Worm (Caenorhabditis elegans) whole organism, early embryonic: Measurements from ENCODE around the gene fbxa-184.

Experiments used
- B0310.2 ChIP-seq: sonication (generic microtip); optimal IDR thresholded peaks from 2 replicates; lab custom pipeline; 2016; ENCODE audit warnings: mild to moderate bottlenecking, missing genetic modification characterization, missing compliant biosample characterization
- F13C5.2 ChIP-seq: sonication (generic microtip); optimal IDR thresholded peaks from 2 replicates; lab custom pipeline; 2017; ENCODE audit warnings: mild to moderate bottlenecking, missing genetic modification characterization, inconsistent platforms, missing compliant biosample characterization
- aly-1 ChIP-seq: sonication (generic microtip); optimal IDR thresholded peaks from 2 replicates; lab custom pipeline; 2016; ENCODE audit warnings: missing genetic modification characterization, missing compliant biosample characterization
- ama-1 ChIP-seq: fragments of 150-350 bp; optimal IDR thresholded peaks from 2 replicates; lab custom pipeline; 2014
- ceh-13 ChIP-seq: fragments of 200-800 bp; sonication (Bioruptor generic); optimal IDR thresholded peaks from 2 replicates; lab custom pipeline; 2018; ENCODE audit warnings: mild to moderate bottlenecking, missing genetic modification characterization, missing compliant biosample characterization
- ceh-36 ChIP-seq: sonication (generic microtip); optimal IDR thresholded peaks from 2 replicates; lab custom pipeline; 2016; ENCODE audit warnings: missing genetic modification characterization, inconsistent platforms, missing compliant biosample characterization
- hmg-4 ChIP-seq: fragments of 200-800 bp; sonication (Bioruptor generic); optimal IDR thresholded peaks from 2 replicates; lab custom pipeline; 2018; ENCODE audit warnings: mild to moderate bottlenecking, missing genetic modification characterization, missing compliant biosample characterization
- hnd-1 ChIP-seq: sonication (generic microtip); optimal IDR thresholded peaks from 2 replicates; lab custom pipeline; 2016; ENCODE audit warnings: missing genetic modification characterization, missing compliant biosample characterization
- pes-1 ChIP-seq: fragments of 200-800 bp; sonication (Bioruptor generic); IDR thresholded peaks from 2 replicates; pipeline ENCODE4 v1.3.6; 2022; ENCODE audit warnings: missing genetic modification reagents, missing genetic modification characterization, missing compliant biosample characterization
- scrt-1 ChIP-seq: fragments of 200-800 bp; sonication (Bioruptor generic); IDR thresholded peaks from 2 replicates; pipeline ENCODE4 v1.3.6; 2022; ENCODE audit warnings: missing genetic modification characterization, missing compliant biosample characterization
- tbx-11 ChIP-seq: fragments of 200-800 bp; sonication (Bioruptor generic); IDR thresholded peaks from 2 replicates; pipeline ENCODE4 v1.3.6; 2022; ENCODE audit warnings: missing genetic modification characterization, missing compliant biosample characterization
- tra-4 ChIP-seq: sonication (generic microtip); optimal IDR thresholded peaks from 2 replicates; lab custom pipeline; 2017; ENCODE audit warnings: missing genetic modification characterization, missing compliant biosample characterization

fbxa-184 gene

DNA sequence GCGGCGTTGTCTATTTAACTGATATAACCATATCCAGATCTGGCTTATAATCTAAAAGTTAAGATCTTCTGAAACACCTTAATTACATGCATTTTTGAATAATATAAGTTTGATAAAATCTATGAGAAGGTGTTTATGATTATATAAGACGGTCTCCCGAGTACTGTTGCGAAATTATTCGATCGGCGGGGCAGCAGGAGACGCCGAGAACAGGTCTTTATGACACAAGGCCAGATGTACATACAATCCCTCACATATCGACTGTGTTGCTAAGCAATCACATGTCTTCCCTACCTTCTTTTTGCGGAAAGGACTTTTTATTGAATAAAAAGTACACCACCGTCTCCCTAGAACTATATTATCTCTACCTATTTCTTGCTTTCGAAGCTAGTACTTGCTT lies 46.5 kb downstream of the fbxa-184 start, which contains the start of gene fbxb-53:
Gene fbxb-53 (plus strand): TSS at position 301 of the 400 bp plus-strand sequence.
- TF ChIP-seq ama-1 (lab: Kevin White, UChicago), result no peak
- no peak for TF ChIP-seq ceh-36 (tag; lab: Kevin White, UChicago)
- TF ChIP-seq hnd-1, result no peak
- TF ChIP-seq pes-1 (GFP tag; lab: Robert Waterston, UW), result no peak
- no peak for TF ChIP-seq hmg-4 (GFP tag; lab: Kevin White, UChicago)

DNA sequence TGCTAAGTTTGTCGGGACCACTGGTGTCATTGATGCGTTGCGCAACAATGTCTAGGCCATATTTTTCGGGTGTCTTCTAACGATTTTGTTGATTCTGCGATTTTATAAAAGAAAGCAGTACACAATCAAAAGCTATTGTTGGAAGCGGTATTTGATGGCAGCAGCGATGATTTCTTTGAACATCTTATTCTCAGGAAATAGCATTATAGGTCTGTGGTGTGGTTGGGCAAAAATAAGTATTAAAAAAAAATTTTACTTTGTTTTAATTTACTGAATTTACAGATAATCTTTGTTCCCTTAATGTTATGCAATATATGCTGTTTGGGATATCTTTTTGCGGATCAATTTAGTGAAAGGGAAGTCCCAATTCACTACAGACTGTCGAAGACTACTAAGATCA lies 47.0 kb downstream of the fbxa-184 start, which contains the start of gene F36H5.10:
Gene F36H5.10 (plus strand): TSS at position 301 of the 400 bp plus-strand sequence.
- TF ChIP-seq F13C5.2 (tag; lab: Kevin White, UChicago) (no peak), scrt-1 (no peak), tbx-11 (GFP tag; lab: Robert Waterston, UW) (no peak), aly-1 (no peak), hnd-1 (no peak), tra-4 (tag; lab: Kevin White, UChicago) (no peak), ceh-13 (GFP tag; lab: Kevin White, UChicago) (no peak), B0310.2 (tag; lab: Kevin White, UChicago) (no peak)

DNA sequence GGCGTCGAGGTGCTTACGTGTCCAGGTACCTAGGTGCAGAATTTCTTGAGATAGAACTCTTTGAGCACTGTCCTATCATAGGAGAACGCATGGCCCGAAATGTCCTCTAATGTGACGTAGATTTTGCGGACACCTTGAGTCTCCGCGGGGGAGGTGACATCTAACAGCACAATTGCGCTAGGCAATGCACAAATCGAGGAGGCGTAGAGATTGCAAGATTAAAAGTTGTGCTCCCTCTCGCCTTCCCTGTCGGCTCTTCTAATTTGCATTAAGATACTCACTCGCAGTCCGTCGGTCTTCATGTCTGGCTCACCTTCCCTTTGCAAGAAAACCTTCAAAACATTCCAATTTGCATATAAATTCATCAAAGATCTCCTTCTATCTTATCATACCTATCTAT lies 49.5 kb downstream of the fbxa-184 start, which contains the start of gene F36H5.18:
Gene F36H5.18 (plus strand): TSS at position 301 of the 400 bp plus-strand sequence.
- TF ChIP-seq ceh-13 (GFP tag; lab: Kevin White, UChicago) (no peak), ama-1 (lab: Kevin White, UChicago) (no peak), pes-1 (GFP tag; lab: Robert Waterston, UW) (no peak), B0310.2 (tag; lab: Kevin White, UChicago) (no peak), ceh-36 (tag; lab: Kevin White, UChicago) (no peak), tbx-11 (GFP tag; lab: Robert Waterston, UW) (no peak), tra-4 (tag; lab: Kevin White, UChicago) (no peak), F13C5.2 (tag; lab: Kevin White, UChicago) (no peak), aly-1 (no peak)
